Fruit fly (Drosophila melanogaster) whole organism, prepupa: ENCODE data around the gene tweek.

Experiments used
- CG10669 ChIP-seq: fragments of 200-800 bp; sonication (Bioruptor generic); optimal IDR thresholded peaks from 3 replicates; lab custom pipeline; 2018; ENCODE audit warnings: missing biosample characterization, mild to moderate bottlenecking, missing genetic modification characterization, moderate library complexity
- CG11902 ChIP-seq: fragments of 200-800 bp; sonication (Bioruptor generic); optimal IDR thresholded peaks from 3 replicates; lab custom pipeline; 2016; ENCODE audit warnings: missing biosample characterization, missing genetic modification characterization
- CG16779 ChIP-seq: fragments of 200-800 bp; sonication (Bioruptor generic); optimal IDR thresholded peaks from 3 replicates; lab custom pipeline; 2017; ENCODE audit warnings: missing biosample characterization, mild to moderate bottlenecking, missing genetic modification characterization
- CG32006 ChIP-seq: fragments of 200-800 bp; sonication (Bioruptor generic); optimal IDR thresholded peaks from 3 replicates; lab custom pipeline; 2017; ENCODE audit warnings: missing biosample characterization, mild to moderate bottlenecking, missing genetic modification characterization
- CG34406 ChIP-seq: fragments of 200-800 bp; sonication (Bioruptor generic); optimal IDR thresholded peaks from 3 replicates; lab custom pipeline; 2016; ENCODE audit warnings: missing biosample characterization, missing genetic modification characterization
- CG4318 ChIP-seq: fragments of 200-800 bp; sonication (Bioruptor generic); optimal IDR thresholded peaks from 3 replicates; lab custom pipeline; 2017; ENCODE audit warnings: missing biosample characterization, mild to moderate bottlenecking, missing genetic modification characterization
- CG6163 ChIP-seq: fragments of 200-800 bp; sonication (Bioruptor generic); IDR thresholded peaks from 3 replicates; pipeline ENCODE4 v1.3.6; 2022; ENCODE audit warnings: missing biosample characterization, missing genetic modification characterization
- CG6276 ChIP-seq: fragments of 200-800 bp; sonication (Bioruptor generic); optimal IDR thresholded peaks from 2 replicates; lab custom pipeline; 2017; ENCODE audit warnings: missing biosample characterization, mild to moderate bottlenecking, missing genetic modification characterization
- CG6792 ChIP-seq: fragments of 200-800 bp; sonication (Bioruptor generic); optimal IDR thresholded peaks from 3 replicates; lab custom pipeline; 2016; ENCODE audit warnings: missing biosample characterization, missing genetic modification characterization
- CG7368 ChIP-seq: fragments of 200-800 bp; sonication (Bioruptor generic); optimal IDR thresholded peaks from 3 replicates; lab custom pipeline; 2016; ENCODE audit warnings: missing biosample characterization, missing genetic modification characterization
- CG8319 ChIP-seq: fragments of 200-800 bp; sonication (Bioruptor generic); optimal IDR thresholded peaks from 3 replicates; lab custom pipeline; 2016; ENCODE audit warnings: missing biosample characterization, missing genetic modification characterization
- CG8632 ChIP-seq: fragments of 200-800 bp; sonication (Bioruptor generic); optimal IDR thresholded peaks from 3 replicates; lab custom pipeline; 2016; ENCODE audit warnings: missing biosample characterization, missing genetic modification characterization
- Eip78C ChIP-seq: fragments of 200-800 bp; sonication (Bioruptor generic); peaks from one replicate; lab custom pipeline; 2016; ENCODE audit warnings: missing biosample characterization, missing genetic modification characterization
- Ets21C ChIP-seq: fragments of 200-800 bp; sonication (Bioruptor generic); optimal IDR thresholded peaks from 3 replicates; lab custom pipeline; 2016; ENCODE audit warnings: missing biosample characterization, missing genetic modification characterization
- Ets96B ChIP-seq: fragments of 200-800 bp; optimal IDR thresholded peaks from 2 replicates; lab custom pipeline; 2019; ENCODE audit warnings: missing biosample characterization, mild to moderate bottlenecking, missing genetic modification characterization, moderate library complexity
- Gug ChIP-seq: fragments of 200-800 bp; sonication (Bioruptor generic); IDR thresholded peaks from 2 replicates; pipeline ENCODE4 v1.3.6; 2022; ENCODE audit warnings: missing biosample characterization, missing genetic modification characterization
- Lpt ChIP-seq: fragments of 200-800 bp; sonication (Bioruptor generic); optimal IDR thresholded peaks from 3 replicates; lab custom pipeline; 2016; ENCODE audit warnings: missing biosample characterization, missing genetic modification characterization
- Met ChIP-seq: fragments of 200-800 bp; sonication (Bioruptor generic); optimal IDR thresholded peaks from 3 replicates; lab custom pipeline; 2016; ENCODE audit warnings: missing biosample characterization, missing genetic modification characterization
- OdsH ChIP-seq: fragments of 200-800 bp; sonication (Bioruptor generic); optimal IDR thresholded peaks from 3 replicates; lab custom pipeline; 2016; ENCODE audit warnings: missing biosample characterization, missing genetic modification characterization
- Sox14 ChIP-seq: fragments of 200-800 bp; sonication (Bioruptor generic); optimal IDR thresholded peaks from 3 replicates; lab custom pipeline; 2016; ENCODE audit warnings: missing biosample characterization, missing genetic modification characterization
- dac ChIP-seq: fragments of 200-800 bp; sonication (Bioruptor generic); optimal IDR thresholded peaks from 2 replicates; lab custom pipeline; 2017; ENCODE audit warnings: missing biosample characterization, mild to moderate bottlenecking, missing genetic modification characterization
- dsx ChIP-seq: fragments of 200-800 bp; optimal IDR thresholded peaks from 3 replicates; lab custom pipeline; 2019; ENCODE audit warnings: missing biosample characterization, mild to moderate bottlenecking, missing genetic modification characterization, moderate library complexity; ENCODE audit not compliant: poor library complexity, severe bottlenecking
- fd85E ChIP-seq: fragments of 200-800 bp; sonication (Bioruptor generic); optimal IDR thresholded peaks from 3 replicates; lab custom pipeline; 2016; ENCODE audit warnings: missing biosample characterization, missing genetic modification characterization
- fkh ChIP-seq: fragments of 200-800 bp; sonication (Bioruptor generic); optimal IDR thresholded peaks from 3 replicates; lab custom pipeline; 2017; ENCODE audit warnings: missing biosample characterization, mild to moderate bottlenecking, missing genetic modification characterization, moderate library complexity
- pdm3 ChIP-seq: fragments of 200-800 bp; sonication (Bioruptor generic); optimal IDR thresholded peaks from 3 replicates; lab custom pipeline; 2016; ENCODE audit warnings: missing biosample characterization, missing genetic modification characterization
- salr ChIP-seq, 2 experiments: fragments of 200-800 bp; sonication (Bioruptor generic); optimal IDR thresholded peaks; 3 replicates each; lab custom pipeline; 2016 to 2018; ENCODE audit warnings: missing biosample characterization in 2 of 2, missing genetic modification characterization in 2 of 2, mild to moderate bottlenecking in 1 of 2
- spab ChIP-seq: fragments of 200-800 bp; sonication (Bioruptor generic); optimal IDR thresholded peaks from 2 replicates; lab custom pipeline; 2017; ENCODE audit warnings: missing biosample characterization, mild to moderate bottlenecking, missing genetic modification characterization, missing genetic modification reagents
- ss ChIP-seq, 2 experiments: fragments of 200-800 bp; sonication (Bioruptor generic); optimal IDR thresholded peaks; 2 replicates in 1 of 2; 3 replicates in 1 of 2; lab custom pipeline; 2017 to 2018; ENCODE audit warnings: mild to moderate bottlenecking in 2 of 2, missing biosample characterization in 2 of 2, missing genetic modification characterization in 2 of 2, moderate library complexity in 1 of 2
- svp ChIP-seq: fragments of 200-800 bp; sonication (Bioruptor generic); peaks from one replicate; lab custom pipeline; 2016; ENCODE audit warnings: missing biosample characterization, missing genetic modification characterization
- vri ChIP-seq: fragments of 200-800 bp; sonication (Bioruptor generic); optimal IDR thresholded peaks from 3 replicates; lab custom pipeline; 2016; ENCODE audit warnings: missing biosample characterization, mild to moderate bottlenecking, missing genetic modification characterization

Gene tweek

DNA sequence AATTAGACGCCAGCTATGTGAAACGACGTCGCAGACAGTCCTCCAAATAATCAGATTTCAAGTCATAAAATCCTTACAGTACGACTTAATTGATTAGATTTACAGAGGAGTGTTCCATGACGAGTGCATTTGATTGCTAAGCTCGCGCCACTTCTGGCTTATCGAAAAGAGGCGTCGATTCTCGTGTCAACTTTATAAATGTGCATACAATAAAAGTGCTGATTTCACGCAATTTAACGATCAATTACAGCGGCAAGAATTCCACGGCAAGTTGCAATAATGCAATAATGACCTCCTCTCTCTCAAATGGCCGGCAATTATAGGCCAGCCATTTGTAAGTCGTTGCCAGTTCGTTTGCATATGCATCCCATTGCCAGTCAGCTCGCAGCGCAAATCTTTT, 5.9 kb upstream of the tweek start:
- peak; percentile 63 for TF ChIP-seq svp (GFP tag; lab: Kevin White, UChicago)
- no peak for TF ChIP-seq CG7368 (GFP tag; lab: Kevin White, UChicago)
- TF ChIP-seq, all 60 proteins: peak for 1

DNA sequence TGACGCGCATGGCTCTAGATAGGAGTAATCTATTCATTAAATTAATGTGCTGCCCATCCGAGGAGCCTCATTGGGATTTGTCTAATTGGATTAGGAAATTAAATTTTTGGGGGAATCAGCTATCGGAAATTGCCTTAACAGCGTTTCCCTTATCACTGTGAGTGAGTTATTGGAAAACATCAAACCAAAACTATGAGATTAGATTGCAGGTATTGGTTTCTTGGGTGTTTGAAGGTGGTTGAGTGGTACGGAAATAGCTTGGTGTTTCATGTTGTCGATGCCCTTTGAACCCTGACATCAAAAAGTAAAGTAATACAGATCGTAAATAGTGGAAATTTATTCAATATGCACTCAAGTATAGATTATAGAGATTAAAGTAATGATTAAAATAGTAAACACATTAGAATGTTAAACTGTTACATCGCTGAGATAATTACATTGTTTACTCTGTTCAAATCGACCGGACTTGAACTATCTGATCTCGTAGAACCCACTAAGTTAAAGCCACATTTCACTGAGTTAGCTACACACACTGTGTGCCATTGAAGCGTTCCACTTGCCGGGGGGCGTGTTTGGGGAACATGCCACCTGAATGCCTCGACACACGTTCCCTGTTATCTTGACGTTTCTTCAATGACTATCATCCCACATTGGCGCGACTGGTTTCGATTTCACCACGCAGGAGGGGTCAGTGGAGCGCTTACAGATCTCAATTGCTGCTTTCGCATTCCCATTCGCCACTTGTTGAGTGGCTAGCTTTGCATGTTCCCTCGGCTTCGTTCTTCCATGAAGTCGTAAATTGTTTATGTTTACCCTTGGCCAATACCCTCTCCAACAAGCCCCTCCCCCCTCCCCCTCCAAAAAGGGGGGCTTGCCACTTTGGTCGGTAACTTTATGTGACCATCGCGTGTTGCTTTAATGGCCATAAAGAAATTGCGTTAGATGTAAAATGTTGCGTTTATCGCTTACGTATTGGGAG, 5.1 kb upstream of the tweek start:
- TF ChIP-seq Ets96B (tag; lab: Kevin White, UChicago), result no peak
- no peak for TF ChIP-seq CG11902 (GFP tag; lab: Kevin White, UChicago)
- TF ChIP-seq salr (GFP tag; optimal IDR thresholded peaks at IDR 0.05; lab: Kevin White, UChicago), result no peak
- TF ChIP-seq svp (GFP tag; lab: Kevin White, UChicago), result peak; percentile 17
- TF ChIP-seq CG4318 (GFP tag; lab: Kevin White, UChicago), result no peak
- TF ChIP-seq CG32006 (GFP tag; lab: Kevin White, UChicago), result no peak
- TF ChIP-seq Eip78C (GFP tag; lab: Kevin White, UChicago), result peak; percentile 37
- peak; percentile 28 for TF ChIP-seq dsx (GFP tag; lab: Kevin White, UChicago)
- TF ChIP-seq CG6163 (GFP tag; lab: Robert Waterston, UW), result 0 out of 3 replicates have a peak, but pooled peaks have one; percentile 7
- TF ChIP-seq OdsH (GFP tag; lab: Kevin White, UChicago), result no peak
- no peak for TF ChIP-seq spab (GFP tag; lab: Kevin White, UChicago)
- peak in 1 of 2 experiments; percentile 66 for TF ChIP-seq ss (GFP tag; optimal IDR thresholded peaks at IDR 0.05; lab: Kevin White, UChicago)
- peak; percentile 25 for TF ChIP-seq Lpt (GFP tag; lab: Kevin White, UChicago)
- TF ChIP-seq CG8632 (GFP tag; lab: Kevin White, UChicago), result no peak
- TF ChIP-seq fkh (GFP tag; lab: Kevin White, UChicago), result peak; percentile 54
- no peak for TF ChIP-seq CG6792
- TF ChIP-seq, all 60 proteins: peak for 7

- peak; percentile 33 for TF ChIP-seq svp (GFP tag; lab: Kevin White, UChicago)
- TF ChIP-seq CG6276 (GFP tag; lab: Kevin White, UChicago), result no peak
- TF ChIP-seq, all 60 proteins: peak for 1
Observed at dm6 chr2L:16884702-16885101, 3.6 kb upstream of the tweek start.

DNA sequence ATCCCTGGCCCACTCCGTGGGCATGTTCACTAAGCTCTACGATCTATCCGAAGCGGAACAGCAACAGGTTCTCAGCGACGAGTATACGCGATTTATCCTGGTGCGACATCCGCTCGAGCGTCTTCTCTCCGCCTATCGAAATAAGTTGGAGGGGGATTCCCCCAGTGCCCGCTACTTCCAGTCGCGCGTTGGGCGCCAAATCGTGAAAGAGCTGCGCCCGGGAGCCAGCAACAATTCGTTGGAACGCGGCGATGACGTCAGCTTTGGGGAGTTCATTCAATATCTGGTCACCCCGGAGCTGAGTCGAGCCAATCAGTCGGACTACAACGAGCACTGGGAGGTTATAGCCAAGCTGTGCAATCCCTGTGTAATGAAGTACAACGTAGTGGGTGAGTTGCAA, 2.9 kb upstream of the tweek start:
- no peak for TF ChIP-seq CG16779 (tag; lab: Kevin White, UChicago)
- TF ChIP-seq CG8632 (GFP tag; lab: Kevin White, UChicago), result no peak
- no peak for TF ChIP-seq CG8319 (GFP tag; lab: Kevin White, UChicago)
- TF ChIP-seq salr (GFP tag; optimal IDR thresholded peaks at IDR 0.05; lab: Kevin White, UChicago), result no peak
- no peak for TF ChIP-seq Eip78C (GFP tag; lab: Kevin White, UChicago)
- no peak for TF ChIP-seq CG34406
- no peak for TF ChIP-seq CG10669 (GFP tag; lab: Kevin White, UChicago)
- TF ChIP-seq pdm3 (GFP tag; lab: Kevin White, UChicago), result no peak
- TF ChIP-seq Met (GFP tag; lab: Kevin White, UChicago), result no peak
- TF ChIP-seq CG7368 (GFP tag; lab: Kevin White, UChicago), result no peak
- no peak for TF ChIP-seq Sox14 (GFP tag; lab: Kevin White, UChicago)
- no peak for TF ChIP-seq dac

DNA sequence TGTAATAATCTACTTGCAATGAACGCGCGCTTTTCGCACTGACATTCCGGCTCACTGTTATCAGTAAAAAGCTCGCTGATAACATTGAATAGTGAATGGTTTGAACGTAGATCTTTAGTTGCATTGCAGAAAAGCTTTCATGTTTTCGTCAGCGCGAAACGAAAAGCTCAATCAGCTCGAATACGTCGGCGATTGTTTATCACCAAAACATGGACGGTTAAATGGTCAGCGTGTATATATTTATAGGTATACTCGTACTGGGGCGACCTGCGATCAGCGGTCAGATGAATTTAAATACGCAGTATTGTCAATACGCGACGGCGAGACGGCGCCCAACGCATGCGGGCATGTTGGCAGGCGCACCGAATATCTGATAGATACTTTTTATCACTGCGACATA, 1.8 kb upstream of the tweek start:
- TF ChIP-seq Ets21C (GFP tag; lab: Kevin White, UChicago) (no peak), CG16779 (tag; lab: Kevin White, UChicago) (peak; percentile 25), Gug (GFP tag; lab: Robert Waterston, UW) (no peak), CG7368 (GFP tag; lab: Kevin White, UChicago) (no peak), vri (peak; percentile 32), fd85E (GFP tag; lab: Kevin White, UChicago) (no peak), CG11902 (GFP tag; lab: Kevin White, UChicago) (no peak), svp (GFP tag; lab: Kevin White, UChicago) (peak; percentile 92), Sox14 (GFP tag; lab: Kevin White, UChicago) (no peak)
